Fruit fly (Drosophila melanogaster): ENCODE data around the gene CG12994.
A peak's percentile ranks its signal among the peaks of the same experiment; 100 is the strongest.

CG12994 gene

DNA sequence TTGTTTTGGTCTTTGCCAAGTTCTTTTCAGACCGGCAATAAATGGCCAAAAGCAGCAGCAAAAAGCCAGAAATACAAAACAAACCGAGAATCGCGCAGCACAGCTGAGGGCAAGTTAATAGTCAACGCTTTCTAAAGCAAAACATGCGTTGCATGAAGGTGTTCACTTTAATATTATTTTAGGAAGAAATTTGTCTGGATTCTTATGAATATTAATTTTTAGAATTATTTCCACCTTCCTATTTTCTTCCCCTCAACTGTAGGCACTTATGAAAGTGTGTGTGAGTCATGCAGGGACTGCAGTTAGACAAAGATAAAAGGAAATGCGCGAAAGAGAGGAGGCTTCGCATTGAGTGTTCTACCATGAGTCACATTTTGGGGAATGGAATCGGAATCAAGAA, 47.4 kb upstream of the CG12994 start (continued):
- no peak for TF ChIP-seq HmgZ (tag; optimal IDR thresholded peaks at IDR 0.05)
- TF ChIP-seq CG15601 (tag; optimal IDR thresholded peaks at IDR 0.05): peak; percentile 17
- TF ChIP-seq CG18619 (GFP tag; optimal IDR thresholded peaks at IDR 0.05): peak; percentile 43
- TF ChIP-seq ase (GFP tag; IDR thresholded peaks at IDR 0.05): 0 out of 3 replicates have a peak, but pooled peaks have one; percentile 43
- no peak for TF ChIP-seq CG2889 (GFP tag; IDR thresholded peaks at IDR 0.05)
- TF ChIP-seq HLH3B (GFP tag; IDR thresholded peaks at IDR 0.05): peak; percentile 76
- no peak for TF ChIP-seq btn (GFP tag; optimal IDR thresholded peaks at IDR 0.05)
- 0 out of 3 replicates have a peak, but pooled peaks have one; percentile 45 for TF ChIP-seq Mrtf (GFP tag; IDR thresholded peaks at IDR 0.05)
- no peak for TF ChIP-seq CG7745 (tag; optimal IDR thresholded peaks at IDR 0.05)
- no peak for TF ChIP-seq sqz (GFP tag; optimal IDR thresholded peaks at IDR 0.05)
- TF ChIP-seq CG4328 (GFP tag; optimal IDR thresholded peaks at IDR 0.05): no peak
- TF ChIP-seq Poxn (GFP tag; IDR thresholded peaks at IDR 0.05): no peak
- TF ChIP-seq CG18011 (GFP tag; optimal IDR thresholded peaks at IDR 0.05): no peak
- TF ChIP-seq lov (optimal IDR thresholded peaks at IDR 0.05): no peak
- TF ChIP-seq lov (GFP tag; IDR thresholded peaks at IDR 0.05): 0 out of 3 replicates have a peak, but pooled peaks have one; percentile 39
- TF ChIP-seq CG30403 (GFP tag; optimal IDR thresholded peaks at IDR 0.05): peak; percentile 51
- TF ChIP-seq ttk (GFP tag; IDR thresholded peaks at IDR 0.05): peak; percentile 56; the same call in 1 of the 2 replicates
- peak; percentile 26 for TF ChIP-seq Six4 (GFP tag; optimal IDR thresholded peaks at IDR 0.05)
- TF ChIP-seq ara (GFP tag; IDR thresholded peaks at IDR 0.05): peak; percentile 80
- peak; percentile 34 for TF ChIP-seq Sox100B (GFP tag; optimal IDR thresholded peaks at IDR 0.05)
- no peak for TF ChIP-seq CG15011 (GFP tag; optimal IDR thresholded peaks at IDR 0.05)
- TF ChIP-seq knrl (GFP tag; IDR thresholded peaks at IDR 0.05; ENCODE audit: partially characterized antibody): no peak
- TF ChIP-seq CG6854 (GFP tag; optimal IDR thresholded peaks at IDR 0.05): no peak
- peak; percentile 57 for TF ChIP-seq fd96Cb (tag; optimal IDR thresholded peaks at IDR 0.05)
- no peak for TF ChIP-seq zen2 (GFP tag; IDR thresholded peaks at IDR 0.05; ENCODE audit: partially characterized antibody)
- no peak for TF ChIP-seq Bteb2 (GFP tag; optimal IDR thresholded peaks at IDR 0.05)
- TF ChIP-seq gcm (GFP tag; optimal IDR thresholded peaks at IDR 0.05): no peak
- no peak for TF ChIP-seq Bgb (GFP tag; IDR thresholded peaks at IDR 0.05; ENCODE audit: partially characterized antibody)
- TF ChIP-seq mirr (GFP tag; optimal IDR thresholded peaks at IDR 0.05): no peak
- TF ChIP-seq CG2202 (tag; optimal IDR thresholded peaks at IDR 0.05): no peak
- TF ChIP-seq CG3838 (GFP tag; optimal IDR thresholded peaks at IDR 0.05): no peak
- TF ChIP-seq Usf (GFP tag; optimal IDR thresholded peaks at IDR 0.05): peak; percentile 2
- no peak for TF ChIP-seq CG30020 (tag; optimal IDR thresholded peaks at IDR 0.05)
- peak; percentile 35 for TF ChIP-seq CG16863 (GFP tag; optimal IDR thresholded peaks at IDR 0.05)
- TF ChIP-seq Nf-YC (tag; optimal IDR thresholded peaks at IDR 0.05): no peak
- 0 out of 2 replicates have a peak, but pooled peaks have one; percentile 40 for TF ChIP-seq sens-2 (GFP tag; IDR thresholded peaks at IDR 0.05)
- TF ChIP-seq CG8924 (tag; optimal IDR thresholded peaks at IDR 0.05): peak; percentile 57
- peak; percentile 23 for TF ChIP-seq zfh2 (GFP tag; optimal IDR thresholded peaks at IDR 0.05)
- TF ChIP-seq gem (tag; optimal IDR thresholded peaks at IDR 0.05): peak; percentile 72
- 0 out of 2 replicates have a peak, but pooled peaks have one; percentile 14 for TF ChIP-seq crol (GFP tag; IDR thresholded peaks at IDR 0.05)
- TF ChIP-seq CG11696 (GFP tag; IDR thresholded peaks at IDR 0.05): peak; percentile 92
- no peak for TF ChIP-seq cg (GFP tag; optimal IDR thresholded peaks at IDR 0.05)
- peak; percentile 55 for TF ChIP-seq az2 (GFP tag; optimal IDR thresholded peaks at IDR 0.05)
- TF ChIP-seq exex (tag; optimal IDR thresholded peaks at IDR 0.05): no peak
- TF ChIP-seq Antp (GFP tag; optimal IDR thresholded peaks at IDR 0.05): peak; percentile 33
- TF ChIP-seq CG7357 (GFP tag; IDR thresholded peaks at IDR 0.05): peak; percentile 56; the same call in 2 of the 3 replicates
- no peak for TF ChIP-seq salm (tag; optimal IDR thresholded peaks at IDR 0.05)
- TF ChIP-seq CG9932 (GFP tag; IDR thresholded peaks at IDR 0.05): peak; percentile 48; the same call in 1 of the 2 replicates
- no peak for TF ChIP-seq br (optimal IDR thresholded peaks at IDR 0.05)
- peak; percentile 56; the same call in 1 of the 2 replicates for TF ChIP-seq CG32772 (GFP tag; IDR thresholded peaks at IDR 0.05)
- TF ChIP-seq CG2129 (GFP tag; IDR thresholded peaks at IDR 0.05; ENCODE audit: partially characterized antibody): no peak
- TF ChIP-seq jumu (GFP tag; optimal IDR thresholded peaks at IDR 0.05): no peak
